Worm (Caenorhabditis elegans) whole organism, midembryonic: ENCODE measurements around the gene Y19D2B.2.

Experiments used
- T22C8.4 ChIP-seq: fragments of 200-800 bp; sonication (Bioruptor generic); IDR thresholded peaks from 2 replicates; pipeline ENCODE4 v1.3.6; 2022; ENCODE audit warnings: missing genetic modification characterization, missing compliant biosample characterization
- cog-1 ChIP-seq: sonication (generic microtip); optimal IDR thresholded peaks from 2 replicates; lab custom pipeline; 2016; ENCODE audit warnings: missing genetic modification characterization, missing compliant biosample characterization
- flt-1 ChIP-seq: fragments of 200-800 bp; sonication (Bioruptor generic); IDR thresholded peaks from 2 replicates; pipeline ENCODE4 v1.3.6; 2022; ENCODE audit warnings: missing genetic modification characterization, missing compliant biosample characterization
- ref-1 ChIP-seq: fragments of 200-800 bp; sonication (Bioruptor generic); conservative IDR thresholded peaks from 2 replicates; pipeline ENCODE4 v1.3.6; 2022; ENCODE audit warnings: missing genetic modification reagents, missing genetic modification characterization, missing compliant biosample characterization
- ztf-23 ChIP-seq: fragments of 200-800 bp; sonication (Bioruptor generic); IDR thresholded peaks from 2 replicates; pipeline ENCODE4 v1.3.6; 2022; ENCODE audit warnings: missing genetic modification reagents, missing genetic modification characterization, missing compliant biosample characterization

ce11 chrII:10918293-10918756, 5.7 kb upstream of the Y19D2B.2 start, which contains the start of gene tba-4:
- TF ChIP-seq ztf-23 (GFP tag; lab: Robert Waterston, UW) (no peak), ref-1 (GFP tag; lab: Robert Waterston, UW) (no peak), flt-1 (GFP tag; lab: Robert Waterston, UW) (no peak), cog-1 (tag; lab: Kevin White, UChicago) (no peak), T22C8.4 (GFP tag; lab: Robert Waterston, UW) (no peak)
